Fruit fly (Drosophila melanogaster): Measurements from ENCODE around the gene Tsp74F.

dm6 chr3L:17878781-17879360 lies 16.8 kb downstream of the Tsp74F start, which contains the start of gene CG7408:
- no peak for TF ChIP-seq usp (GFP tag; optimal IDR thresholded peaks at IDR 0.05)
- TF ChIP-seq psq (optimal IDR thresholded peaks at IDR 0.05): no peak
